Worm (Caenorhabditis elegans) whole organism, L4 larva: ENCODE results near the gene W07G4.7.

ENCODE experiments used
- T26A8.4 ChIP-seq: fragments of 200-800 bp; sonication (Bioruptor generic); IDR thresholded peaks from 2 replicates; pipeline ENCODE4 v1.3.6; 2022; ENCODE audit warnings: missing genetic modification characterization, missing compliant biosample characterization
- Y105C5A.15 ChIP-seq: fragments of 200-800 bp; sonication (Bioruptor generic); IDR thresholded peaks from 2 replicates; pipeline ENCODE4 v1.3.6; 2022; ENCODE audit warnings: missing genetic modification characterization, missing compliant biosample characterization
- ZK546.5 ChIP-seq, 2 experiments: sonication (generic microtip); optimal IDR thresholded peaks; 2 replicates each; lab custom pipeline; 2017; ENCODE audit warnings: missing biosample characterization in 2 of 2, missing genetic modification characterization in 2 of 2
- aha-1 ChIP-seq: fragments of 150-350 bp; peaks from one replicate; lab custom pipeline; 2014; ENCODE audit warnings: missing biosample characterization, missing genetic modification characterization
- ceh-20 ChIP-seq: fragments of 200-800 bp; sonication (Bioruptor generic); IDR thresholded peaks from 2 replicates; pipeline ENCODE4 v1.3.6; 2022; ENCODE audit warnings: missing genetic modification reagents, missing genetic modification characterization, missing compliant biosample characterization
- ceh-82 ChIP-seq: sonication (generic microtip); optimal IDR thresholded peaks from 2 replicates; lab custom pipeline; 2017; ENCODE audit warnings: missing biosample characterization, missing genetic modification characterization
- ces-1 ChIP-seq: fragments of 150-350 bp; sonication (generic microtip); optimal IDR thresholded peaks from 4 replicates; lab custom pipeline; 2014; ENCODE audit warnings: missing biosample characterization, missing genetic modification reagents, missing genetic modification characterization
- dmd-9 ChIP-seq: fragments of 200-800 bp; sonication (Bioruptor generic); IDR thresholded peaks from 2 replicates; pipeline ENCODE4 v1.3.6; 2022; ENCODE audit warnings: missing genetic modification reagents, missing genetic modification characterization, missing compliant biosample characterization
- dve-1 ChIP-seq: sonication (generic microtip); optimal IDR thresholded peaks from 2 replicates; lab custom pipeline; 2017; ENCODE audit warnings: antibody characterized with exemption, mild to moderate bottlenecking, missing genetic modification characterization, missing compliant biosample characterization; ENCODE audit not compliant: insufficient read depth
- egl-43 ChIP-seq: fragments of 200-800 bp; sonication (Bioruptor generic); IDR thresholded peaks from 2 replicates; pipeline ENCODE4 v1.3.6; 2022; ENCODE audit warnings: missing genetic modification reagents, missing genetic modification characterization, missing compliant biosample characterization
- fkh-10 ChIP-seq: fragments of 150-350 bp; optimal IDR thresholded peaks from 2 replicates; lab custom pipeline; 2014; ENCODE audit warnings: missing biosample characterization, missing genetic modification reagents, missing genetic modification characterization
- gei-8 ChIP-seq: fragments of 200-800 bp; sonication (Bioruptor generic); optimal IDR thresholded peaks from 2 replicates; lab custom pipeline; 2018; ENCODE audit warnings: mild to moderate bottlenecking, missing genetic modification characterization, missing compliant biosample characterization
- lin-1 ChIP-seq: fragments of 200-800 bp; sonication (Bioruptor generic); IDR thresholded peaks from 2 replicates; pipeline ENCODE4 v1.3.6; 2022; ENCODE audit warnings: missing genetic modification reagents, missing genetic modification characterization, missing compliant biosample characterization
- mep-1 ChIP-seq: fragments of 150-350 bp; sonication (generic microtip); optimal IDR thresholded peaks from 3 replicates; lab custom pipeline; 2014; ENCODE audit warnings: missing biosample characterization, missing genetic modification characterization
- mxl-2 ChIP-seq: fragments of 200-800 bp; sonication (Bioruptor generic); conservative IDR thresholded peaks from 2 replicates; pipeline ENCODE4 v1.3.6; 2022; ENCODE audit warnings: missing genetic modification reagents, missing genetic modification characterization, missing compliant biosample characterization
- nhr-10 ChIP-seq: fragments of 150-350 bp; optimal IDR thresholded peaks from 2 replicates; lab custom pipeline; 2014; ENCODE audit warnings: missing biosample characterization, missing genetic modification characterization
- nhr-102 ChIP-seq: sonication (generic microtip); optimal IDR thresholded peaks from 2 replicates; lab custom pipeline; 2016; ENCODE audit warnings: mild to moderate bottlenecking, missing genetic modification characterization, moderate library complexity, missing compliant biosample characterization
- nhr-28 ChIP-seq: fragments of 150-350 bp; optimal IDR thresholded peaks from 2 replicates; lab custom pipeline; 2014; ENCODE audit warnings: missing biosample characterization, missing genetic modification characterization
- pqm-1 ChIP-seq: sonication (generic microtip); optimal IDR thresholded peaks from 2 replicates; lab custom pipeline; 2017; ENCODE audit warnings: missing biosample characterization, missing genetic modification characterization
- spr-1 ChIP-seq: sonication (generic microtip); optimal IDR thresholded peaks from 2 replicates; lab custom pipeline; 2016; ENCODE audit warnings: mild to moderate bottlenecking, missing genetic modification characterization, missing compliant biosample characterization
- tra-1 ChIP-seq: fragments of 200-800 bp; sonication (Bioruptor generic); IDR thresholded peaks from 2 replicates; pipeline ENCODE4 v1.3.6; 2022; ENCODE audit warnings: missing genetic modification reagents, missing genetic modification characterization, missing compliant biosample characterization
- unc-62 ChIP-seq, 3 experiments: fragments of 150-350 bp in 1 of 3; sonication (generic microtip); optimal IDR thresholded peaks in 2 of 3; peaks in 1 of 3; 1 replicate in 1 of 3; 2 replicates in 2 of 3; lab custom pipeline; 2014 to 2017; ENCODE audit warnings: missing biosample characterization in 3 of 3, missing genetic modification characterization in 3 of 3, missing genetic modification reagents in 3 of 3, missing genotype in 1 of 3
- zfp-3 ChIP-seq: fragments of 200-800 bp; sonication (Bioruptor generic); conservative IDR thresholded peaks from 2 replicates; pipeline ENCODE4 v1.3.6; 2022; ENCODE audit warnings: missing genetic modification reagents, missing genetic modification characterization, missing compliant biosample characterization
- zip-11 ChIP-seq: fragments of 200-800 bp; sonication (Bioruptor generic); IDR thresholded peaks from 2 replicates; pipeline ENCODE4 v1.3.6; 2022; ENCODE audit warnings: missing genetic modification characterization, missing compliant biosample characterization
- zip-2 ChIP-seq: fragments of 150-350 bp; optimal IDR thresholded peaks from 2 replicates; lab custom pipeline; 2014; ENCODE audit warnings: missing biosample characterization, missing genetic modification characterization

The W07G4.7 gene

DNA sequence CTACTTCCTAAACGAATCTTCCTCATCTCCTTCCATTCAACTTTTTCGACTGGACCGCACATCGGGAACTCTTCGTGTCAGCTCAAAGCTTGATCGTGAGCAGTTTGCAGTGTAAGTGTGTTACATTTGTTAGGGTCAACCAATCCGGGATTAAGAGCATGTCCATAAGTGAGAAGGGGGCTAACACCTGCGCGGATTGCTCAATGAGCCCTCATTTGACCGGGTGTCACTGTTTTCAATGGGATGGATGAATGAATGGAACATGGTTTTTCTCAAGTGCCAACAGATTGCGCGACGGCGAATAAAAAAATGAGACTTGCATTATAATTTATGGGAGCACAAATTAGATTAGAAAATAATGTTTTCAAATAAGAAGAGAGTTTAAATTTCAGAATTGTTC is 9.2 kb downstream of the W07G4.7 start:
- TF ChIP-seq fkh-10 (GFP tag; lab: Kevin White, UChicago) (peak; percentile 41), egl-43 (GFP tag; lab: Robert Waterston, UW) (no peak), nhr-28 (tag; lab: Kevin White, UChicago) (no peak), mxl-2 (GFP tag; lab: Robert Waterston, UW) (no peak)

DNA sequence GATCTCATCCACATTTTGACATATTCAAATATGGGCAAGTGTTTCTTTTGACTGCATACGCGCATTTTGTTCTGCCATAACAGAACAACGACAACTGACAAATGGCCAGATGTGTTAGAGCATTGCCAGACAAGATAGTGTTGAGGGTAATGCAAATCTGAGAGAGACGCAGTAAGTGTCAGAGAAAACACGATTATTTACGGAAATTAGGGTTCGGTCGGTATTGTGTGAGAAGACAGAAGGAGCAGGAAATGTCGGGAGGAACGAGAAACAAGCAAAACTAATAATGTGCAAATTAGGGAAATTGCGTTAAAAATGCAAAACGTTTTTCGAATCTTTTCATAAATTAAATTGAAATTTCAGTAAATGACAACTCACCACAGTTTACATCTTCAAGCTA is 10.0 kb downstream of the W07G4.7 start:
- TF ChIP-seq ZK546.5 (tag; optimal IDR thresholded peaks at IDR 0.05; lab: Kevin White, UChicago) (no peak), unc-62 (GFP tag; optimal IDR thresholded peaks at IDR 0.05 in 1 of 2; lab: Kevin White, UChicago) (peak in 1 of 2 experiments; percentile 36), unc-62 (tag; optimal IDR thresholded peaks at IDR 0.05; lab: Kevin White, UChicago) (no peak), spr-1 (tag; lab: Kevin White, UChicago) (no peak), T26A8.4 (GFP tag; lab: Robert Waterston, UW) (no peak)

DNA sequence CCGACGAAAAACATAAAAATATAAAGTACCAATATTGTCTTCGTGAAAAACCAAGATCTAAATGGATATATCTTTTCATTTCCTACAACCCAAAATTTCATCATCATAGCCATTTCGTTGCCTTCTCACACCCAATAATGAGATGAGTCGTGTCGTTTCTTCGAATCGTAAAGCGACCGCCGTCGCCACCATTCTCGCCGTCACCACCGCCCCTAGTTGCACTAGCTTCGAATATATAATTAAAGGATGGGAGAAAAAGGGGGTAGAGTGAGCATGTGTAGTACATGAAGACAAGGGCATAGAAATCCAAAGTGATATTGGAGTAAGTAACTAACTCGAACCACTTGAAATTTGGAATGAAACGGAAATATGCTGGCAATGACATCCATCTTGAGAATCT is 12.2 kb downstream of the W07G4.7 start:
- TF ChIP-seq nhr-10 (no peak), aha-1 (tag; lab: Kevin White, UChicago) (peak; percentile 68)

DNA sequence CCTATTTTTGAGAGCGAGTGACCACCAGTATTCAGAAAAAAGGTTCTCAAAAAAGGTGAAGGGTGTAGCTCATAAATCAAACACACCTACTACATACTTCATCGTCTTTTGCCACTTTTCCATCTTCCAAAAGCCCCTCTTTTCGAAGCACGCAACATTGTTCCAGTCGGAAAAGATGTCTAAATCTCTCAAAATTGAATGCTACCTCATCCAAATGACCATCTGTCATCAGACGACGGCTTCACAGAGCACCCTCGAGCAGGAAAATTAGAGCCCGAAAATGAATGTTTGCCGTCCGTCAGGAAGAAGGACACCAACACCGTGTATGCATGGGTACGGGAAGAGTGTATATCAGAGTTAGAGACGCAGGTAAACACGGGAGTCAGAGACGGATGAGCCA is 13.0 kb downstream of the W07G4.7 start:
- TF ChIP-seq unc-62 (GFP tag; optimal IDR thresholded peaks at IDR 0.05 in 1 of 2; lab: Kevin White, UChicago) (peak in 1 of 2 experiments; percentile 87), unc-62 (tag; optimal IDR thresholded peaks at IDR 0.05; lab: Kevin White, UChicago) (no peak), tra-1 (GFP tag; lab: Robert Waterston, UW) (no peak), zip-11 (no peak), Y105C5A.15 (GFP tag; lab: Robert Waterston, UW) (no peak)
- TF ChIP-seq, all 104 proteins: peak for 1

DNA sequence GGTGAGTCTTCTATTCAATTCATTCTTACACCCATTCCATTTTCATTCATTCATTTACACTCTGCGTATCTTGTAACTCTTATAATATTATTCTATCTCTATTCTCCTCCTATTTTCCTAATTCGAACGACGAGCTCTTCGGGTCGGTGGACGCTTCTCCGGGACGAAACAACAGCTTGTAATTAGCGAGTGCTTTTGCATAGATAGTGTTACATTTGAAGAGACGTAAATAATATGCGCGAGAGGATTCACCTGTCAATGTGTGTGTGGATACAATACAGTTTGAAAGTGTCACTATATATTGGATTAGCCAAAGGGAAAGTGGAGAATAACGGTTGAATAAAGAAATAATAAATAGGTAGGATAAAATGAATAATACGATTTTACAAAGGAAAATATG is 13.9 kb downstream of the W07G4.7 start:
- TF ChIP-seq nhr-102 (tag; lab: Kevin White, UChicago): no peak
- no peak for TF ChIP-seq dmd-9 (GFP tag; lab: Robert Waterston, UW)
- no peak for TF ChIP-seq ceh-20 (GFP tag; lab: Robert Waterston, UW)
- no peak for TF ChIP-seq mep-1 (tag; lab: Kevin White, UChicago)
- TF ChIP-seq, all 104 proteins: peak for 0

DNA sequence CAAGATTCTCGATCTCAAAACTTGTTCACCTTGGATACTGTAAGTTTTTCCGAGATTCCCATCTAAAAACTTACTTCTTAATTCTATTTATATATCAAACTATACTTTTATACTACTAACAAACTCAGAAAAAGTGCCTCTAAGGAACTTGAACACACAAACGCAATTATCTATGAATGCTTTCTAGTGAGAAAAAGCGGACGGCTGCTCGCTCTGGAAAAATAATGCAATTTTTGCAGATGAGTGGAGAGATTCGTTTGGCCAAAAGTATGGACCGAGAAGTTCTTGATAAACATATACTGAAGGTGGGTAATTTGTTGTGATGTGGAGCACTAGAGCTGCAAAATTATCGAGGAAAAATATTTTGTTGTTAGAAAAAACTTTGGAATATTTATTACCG is 14.5 kb downstream of the W07G4.7 start:
- TF ChIP-seq aha-1 (tag; lab: Kevin White, UChicago) (no peak), ces-1 (GFP tag; lab: Kevin White, UChicago) (peak; percentile 86)

DNA sequence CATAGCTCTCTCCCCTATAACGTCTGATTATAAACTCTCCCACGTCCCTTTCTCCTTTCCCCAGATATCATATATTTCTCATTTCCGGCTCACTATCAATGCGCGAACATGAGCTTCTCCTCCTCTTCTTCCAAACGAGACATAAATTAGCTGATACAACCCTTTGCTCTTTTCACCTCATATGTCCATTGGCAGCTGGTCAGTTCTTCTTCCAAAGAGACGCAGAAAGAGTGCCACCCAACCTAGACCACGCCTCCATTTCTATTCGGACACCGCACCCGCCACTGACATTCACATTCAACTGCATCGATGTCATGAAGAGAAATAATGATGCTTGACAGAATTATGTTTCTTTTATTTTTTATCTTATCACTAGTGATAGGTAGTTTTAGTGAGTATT is 15.7 kb downstream of the W07G4.7 start, which contains the start of gene fmi-1:
Gene fmi-1 (plus strand): TSS at position 301 of the 400 bp plus-strand sequence.
- TF ChIP-seq aha-1 (tag; lab: Kevin White, UChicago) (peak; percentile 49), dve-1 (no peak)

DNA sequence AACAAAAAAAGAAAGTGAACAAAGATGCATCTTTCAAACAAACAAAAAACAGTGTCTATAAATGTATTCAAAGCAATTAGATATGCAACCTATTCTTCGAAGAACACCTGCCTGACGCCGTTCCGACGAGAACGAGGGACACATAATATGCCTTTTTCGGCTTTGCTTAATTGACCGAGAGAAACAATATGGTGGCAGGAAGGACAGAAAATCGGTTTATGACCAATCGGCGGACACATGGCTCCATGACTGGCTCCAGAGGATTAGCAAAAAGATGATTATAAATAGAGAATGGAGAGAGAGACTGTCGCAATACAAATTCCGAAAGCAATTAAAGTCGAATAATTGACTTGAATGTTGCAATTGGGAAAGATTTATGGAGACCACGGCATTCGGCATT is 16.3 kb downstream of the W07G4.7 start:
- no peak for TF ChIP-seq ceh-82 (tag; lab: Kevin White, UChicago)
- peak; percentile 65 for TF ChIP-seq aha-1 (tag; lab: Kevin White, UChicago)

DNA sequence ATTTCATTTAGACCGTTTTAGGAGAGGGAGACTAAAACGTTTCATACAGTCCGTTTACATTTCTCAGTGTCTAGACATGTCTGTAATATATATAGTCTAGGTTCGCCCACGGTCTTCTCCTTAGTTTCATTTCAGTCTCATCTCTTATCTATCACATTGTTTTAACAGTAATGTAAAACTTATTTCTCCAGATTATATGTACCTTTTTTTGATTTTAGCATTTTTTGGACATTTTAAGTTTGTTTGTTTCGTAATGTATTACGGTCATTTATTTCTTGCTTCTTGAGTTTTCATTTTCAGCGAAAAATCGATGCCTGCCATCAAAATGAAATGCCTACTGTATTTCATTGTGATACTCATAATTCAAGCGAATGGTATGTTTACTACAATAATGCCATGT is 20.7 kb downstream of the W07G4.7 start, which contains the start of gene F15B9.6:
Gene F15B9.6 (plus strand): TSS at position 301 of the 400 bp plus-strand sequence.
- no peak for TF ChIP-seq pqm-1
- TF ChIP-seq zfp-3 (GFP tag; lab: Robert Waterston, UW): no peak
- TF ChIP-seq T26A8.4 (GFP tag; lab: Robert Waterston, UW): no peak
- no peak for TF ChIP-seq ceh-20 (GFP tag; lab: Robert Waterston, UW)
- no peak for TF ChIP-seq zip-2
- TF ChIP-seq lin-1 (GFP tag; lab: Robert Waterston, UW): no peak
- no peak for TF ChIP-seq gei-8 (GFP tag; lab: Kevin White, UChicago)
- TF ChIP-seq zip-11: no peak
- no peak for TF ChIP-seq spr-1 (tag; lab: Kevin White, UChicago)
